Worm (Caenorhabditis elegans) whole organism, L4 larva: ENCODE results near the gene K08H2.7.

Source experiments
- ceh-44 ChIP-seq: fragments of 200-800 bp; sonication (Bioruptor generic); IDR thresholded peaks from 2 replicates; pipeline ENCODE4 v1.3.6; 2022; ENCODE audit warnings: missing genetic modification reagents, missing genetic modification characterization, missing compliant biosample characterization
- dmd-8 ChIP-seq: fragments of 200-800 bp; sonication (Bioruptor generic); IDR thresholded peaks from 2 replicates; pipeline ENCODE4 v1.3.6; 2022; ENCODE audit warnings: missing genetic modification characterization, missing compliant biosample characterization
- jun-1 ChIP-seq: fragments of 150-350 bp; optimal IDR thresholded peaks from 2 replicates; lab custom pipeline; 2014; ENCODE audit warnings: missing biosample characterization, missing genetic modification reagents, missing genetic modification characterization
- lir-3 ChIP-seq: sonication (generic microtip); optimal IDR thresholded peaks from 2 replicates; lab custom pipeline; 2016; ENCODE audit warnings: mild to moderate bottlenecking, missing genetic modification characterization, missing compliant biosample characterization
- mdl-1 ChIP-seq, 2 experiments: fragments of 150-350 bp in 1 of 2; sonication (generic microtip) in 1 of 2; optimal IDR thresholded peaks; 2 replicates each; lab custom pipeline; 2014 to 2017; ENCODE audit warnings: missing biosample characterization in 2 of 2, missing genetic modification characterization in 2 of 2
- php-3 ChIP-seq: fragments of 200-800 bp; sonication (Bioruptor generic); IDR thresholded peaks from 2 replicates; pipeline ENCODE4 v1.3.6; 2022; ENCODE audit warnings: missing genetic modification reagents, missing genetic modification characterization, missing compliant biosample characterization
- snpc-1.2 ChIP-seq: fragments of 200-800 bp; sonication (Bioruptor generic); IDR thresholded peaks from 2 replicates; pipeline ENCODE4 v1.3.6; 2022; ENCODE audit warnings: missing genetic modification reagents, missing genetic modification characterization, missing compliant biosample characterization

DNA sequence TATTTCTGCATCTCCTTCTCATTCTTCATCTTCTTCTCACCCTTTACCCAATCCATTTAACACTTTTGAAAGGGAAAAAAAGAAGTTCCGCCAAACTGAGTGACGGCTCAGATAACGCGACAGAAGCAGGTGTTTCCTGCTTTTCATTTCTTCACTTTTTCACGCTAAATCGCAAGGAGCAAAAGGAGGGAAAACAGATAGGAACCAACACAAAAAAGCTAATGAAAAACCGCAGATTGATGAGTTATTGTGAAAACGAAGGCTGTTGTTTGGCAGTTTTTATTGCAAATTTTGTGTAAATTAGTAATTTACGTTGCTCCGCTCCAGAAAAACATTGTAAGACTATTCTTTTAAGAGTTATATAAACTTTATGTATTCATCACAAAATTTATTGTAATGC lies 47.9 kb downstream of the K08H2.7 start:
- no peak for TF ChIP-seq lir-3 (tag; lab: Kevin White, UChicago)
- no peak for TF ChIP-seq ceh-44
- TF ChIP-seq php-3 (GFP tag; lab: Robert Waterston, UW): no peak
- no peak for TF ChIP-seq dmd-8 (GFP tag; lab: Robert Waterston, UW)
- no peak for TF ChIP-seq snpc-1.2 (GFP tag; lab: Robert Waterston, UW)
- TF ChIP-seq jun-1 (tag; lab: Kevin White, UChicago): no peak
- TF ChIP-seq mdl-1 (tag; optimal IDR thresholded peaks at IDR 0.05; lab: Kevin White, UChicago): no peak
